Fruit fly (Drosophila melanogaster): Measurements from ENCODE around the gene eIF2D.

- TF ChIP-seq Hsf (GFP tag; optimal IDR thresholded peaks at IDR 0.05) (no peak), sd (tag; optimal IDR thresholded peaks at IDR 0.05) (peak; percentile 33), lov (optimal IDR thresholded peaks at IDR 0.05) (no peak), lov (GFP tag; IDR thresholded peaks at IDR 0.05) (no peak), CG7987 (GFP tag; optimal IDR thresholded peaks at IDR 0.05) (no peak)
Observed at dm6 chr3R:29158721-29159120, 7.1 kb upstream of the eIF2D start.

Measured in whole organism, embryonic.